Fruit fly (Drosophila melanogaster) whole organism, embryonic: Measurements from ENCODE around the gene CG14190.

Experiments
- ATbp ChIP-seq: fragments of 200-800 bp; sonication (Bioruptor generic); optimal IDR thresholded peaks from 2 replicates; lab custom pipeline; 2017; ENCODE audit warnings: missing biosample characterization, mild to moderate bottlenecking, missing genetic modification characterization, missing genetic modification reagents
- Bgb ChIP-seq: fragments of 200-800 bp; sonication (Bioruptor generic); IDR thresholded peaks from 2 replicates; pipeline ENCODE4 v1.3.6; 2022; ENCODE audit warnings: missing biosample characterization, missing genetic modification characterization; ENCODE audit not compliant: partially characterized antibody
- CG10321 ChIP-seq: fragments of 200-800 bp; sonication (Bioruptor generic); IDR thresholded peaks from 2 replicates; pipeline ENCODE4 v1.3.6; 2022; ENCODE audit warnings: missing biosample characterization, missing genetic modification characterization
- CG12299 ChIP-seq: fragments of 200-800 bp; sonication (Bioruptor generic); optimal IDR thresholded peaks from 2 replicates; lab custom pipeline; 2018; ENCODE audit warnings: missing biosample characterization, mild to moderate bottlenecking, missing genetic modification characterization
- CG13123 ChIP-seq: fragments of 200-800 bp; sonication (Bioruptor generic); optimal IDR thresholded peaks from 2 replicates; lab custom pipeline; 2016; ENCODE audit warnings: missing biosample characterization, missing genetic modification characterization
- CG13424 ChIP-seq: fragments of 200-800 bp; sonication (Bioruptor generic); optimal IDR thresholded peaks from 2 replicates; lab custom pipeline; 2019; ENCODE audit warnings: missing biosample characterization, mild to moderate bottlenecking, missing genetic modification characterization, moderate library complexity
- CG1529 ChIP-seq: fragments of 200-800 bp; sonication (Bioruptor generic); optimal IDR thresholded peaks from 3 replicates; lab custom pipeline; 2018; ENCODE audit warnings: missing biosample characterization, missing genetic modification characterization
- CG15479 ChIP-seq: fragments of 200-800 bp; sonication (Bioruptor generic); optimal IDR thresholded peaks from 3 replicates; lab custom pipeline; 2019; ENCODE audit warnings: missing biosample characterization, mild to moderate bottlenecking, missing genetic modification characterization, moderate library complexity
- CG15514 ChIP-seq: fragments of 200-800 bp; sonication (Bioruptor generic); optimal IDR thresholded peaks from 3 replicates; lab custom pipeline; 2017; ENCODE audit warnings: missing biosample characterization, missing genetic modification characterization, mild to moderate bottlenecking, moderate library complexity, missing genetic modification reagents
- CG17612 ChIP-seq: fragments of 200-800 bp; sonication (Bioruptor generic); IDR thresholded peaks from 2 replicates; pipeline ENCODE4 v1.3.6; 2022; ENCODE audit warnings: missing biosample characterization, missing genetic modification characterization
- CG18011 ChIP-seq: fragments of 200-800 bp; sonication (Bioruptor generic); optimal IDR thresholded peaks from 2 replicates; lab custom pipeline; 2017; ENCODE audit warnings: missing biosample characterization, missing genetic modification characterization, mild to moderate bottlenecking, moderate library complexity, missing genotype
- CG2120 ChIP-seq: fragments of 200-800 bp; sonication (Bioruptor generic); optimal IDR thresholded peaks from 3 replicates; lab custom pipeline; 2016; ENCODE audit warnings: missing biosample characterization, missing genetic modification characterization
- CG2678 ChIP-seq: fragments of 200-800 bp; sonication (Bioruptor generic); optimal IDR thresholded peaks from 3 replicates; lab custom pipeline; 2019; ENCODE audit warnings: missing biosample characterization, mild to moderate bottlenecking, missing genetic modification characterization, moderate library complexity
- CG31365 ChIP-seq: fragments of 200-800 bp; sonication (Bioruptor generic); optimal IDR thresholded peaks from 2 replicates; lab custom pipeline; 2018; ENCODE audit warnings: missing biosample characterization, mild to moderate bottlenecking, missing genetic modification characterization
- CG31388 ChIP-seq: fragments of 200-800 bp; sonication (Bioruptor generic); optimal IDR thresholded peaks from 2 replicates; lab custom pipeline; 2016; ENCODE audit warnings: missing biosample characterization, missing genetic modification characterization
- CG3407 ChIP-seq: fragments of 200-800 bp; sonication (Bioruptor generic); optimal IDR thresholded peaks from 2 replicates; lab custom pipeline; 2018; ENCODE audit warnings: missing biosample characterization, mild to moderate bottlenecking, missing genetic modification characterization
- CG3838 ChIP-seq: fragments of 200-800 bp; sonication (Bioruptor generic); optimal IDR thresholded peaks from 3 replicates; lab custom pipeline; 2016; ENCODE audit warnings: missing biosample characterization, missing genetic modification characterization
- CG3995 ChIP-seq: fragments of 200-800 bp; sonication (Bioruptor generic); optimal IDR thresholded peaks from 3 replicates; lab custom pipeline; 2016; ENCODE audit warnings: missing biosample characterization, missing genetic modification characterization
- CG4282 ChIP-seq: fragments of 200-800 bp; sonication (Bioruptor generic); optimal IDR thresholded peaks from 2 replicates; lab custom pipeline; 2016; ENCODE audit warnings: missing biosample characterization, missing genetic modification characterization
- CG4328 ChIP-seq: fragments of 200-800 bp; sonication (Bioruptor generic); optimal IDR thresholded peaks from 3 replicates; lab custom pipeline; 2017; ENCODE audit warnings: missing biosample characterization, missing genetic modification reagents, missing genetic modification characterization
- CG4424 ChIP-seq: fragments of 200-800 bp; sonication (Bioruptor generic); optimal IDR thresholded peaks from 3 replicates; lab custom pipeline; 2016; ENCODE audit warnings: missing biosample characterization, missing genetic modification characterization
- CG8281 ChIP-seq: fragments of 200-800 bp; sonication (Bioruptor generic); optimal IDR thresholded peaks from 2 replicates; lab custom pipeline; 2018; ENCODE audit warnings: missing biosample characterization, mild to moderate bottlenecking, missing genetic modification characterization, moderate library complexity
- CG9817 ChIP-seq: fragments of 200-800 bp; sonication (Bioruptor generic); optimal IDR thresholded peaks from 2 replicates; lab custom pipeline; 2018; ENCODE audit warnings: missing biosample characterization, mild to moderate bottlenecking, missing genetic modification characterization, moderate library complexity
- Eip74EF ChIP-seq, 2 experiments: fragments of 200-800 bp in 1 of 2; fragments of >200 bp in 1 of 2; sonication (Bioruptor generic) in 1 of 2; optimal IDR thresholded peaks; 2 replicates each; lab custom pipeline; 2017 to 2019; ENCODE audit warnings: missing biosample characterization in 2 of 2, missing genetic modification characterization in 2 of 2, mild to moderate bottlenecking in 1 of 2, moderate library complexity in 1 of 2
- Ets97D ChIP-seq: fragments of 200-800 bp; sonication (Bioruptor generic); optimal IDR thresholded peaks from 3 replicates; lab custom pipeline; 2016; ENCODE audit warnings: missing biosample characterization, missing genetic modification characterization
- MESR4 ChIP-seq: fragments of 200-800 bp; sonication (Bioruptor generic); optimal IDR thresholded peaks from 2 replicates; lab custom pipeline; 2018; ENCODE audit warnings: missing biosample characterization, mild to moderate bottlenecking, missing genetic modification characterization, moderate library complexity
- Myb ChIP-seq: fragments of 200-800 bp; sonication (Bioruptor generic); optimal IDR thresholded peaks from 2 replicates; lab custom pipeline; 2016; ENCODE audit warnings: missing biosample characterization, missing genetic modification characterization
- Rfx ChIP-seq: fragments of 200-800 bp; sonication (Bioruptor generic); IDR thresholded peaks from 2 replicates; pipeline ENCODE4 v1.3.6; 2022; ENCODE audit warnings: missing biosample characterization, missing genetic modification characterization
- Side ChIP-seq: fragments of 200-800 bp; sonication (Bioruptor generic); optimal IDR thresholded peaks from 2 replicates; lab custom pipeline; 2016; ENCODE audit warnings: missing biosample characterization, missing genetic modification characterization
- Ssrp ChIP-seq: fragments of 200-800 bp; sonication (Bioruptor generic); optimal IDR thresholded peaks from 2 replicates; lab custom pipeline; 2018; ENCODE audit warnings: missing biosample characterization, mild to moderate bottlenecking, missing genetic modification characterization, moderate library complexity
- Stat92E ChIP-seq, 3 experiments: fragments of >200 bp in 2 of 3; fragments of 200-800 bp in 1 of 3; sonication (Bioruptor generic) in 1 of 3; optimal IDR thresholded peaks; 2 replicates each; lab custom pipeline; 2017 to 2019; ENCODE audit warnings: missing biosample characterization in 3 of 3, missing genetic modification characterization in 3 of 3, mild to moderate bottlenecking in 1 of 3, moderate library complexity in 1 of 3
- Xbp1 ChIP-seq: fragments of 200-800 bp; sonication (Bioruptor generic); optimal IDR thresholded peaks from 3 replicates; lab custom pipeline; 2016; ENCODE audit warnings: missing biosample characterization, mild to moderate bottlenecking, missing genetic modification characterization
- bbx ChIP-seq: fragments of 200-800 bp; sonication (Bioruptor generic); IDR thresholded peaks from 2 replicates; pipeline ENCODE4 v1.3.6; 2022; ENCODE audit warnings: missing biosample characterization, missing genetic modification characterization; ENCODE audit not compliant: partially characterized antibody
- bigmax ChIP-seq: fragments of 200-800 bp; sonication (Bioruptor generic); optimal IDR thresholded peaks from 2 replicates; lab custom pipeline; 2018; ENCODE audit warnings: missing biosample characterization, mild to moderate bottlenecking, missing genetic modification characterization
- da ChIP-seq: fragments of 200-800 bp; sonication (Bioruptor generic); optimal IDR thresholded peaks from 2 replicates; lab custom pipeline; 2016; ENCODE audit warnings: missing biosample characterization, missing genetic modification characterization
- dm ChIP-seq: fragments of 200-800 bp; sonication (Bioruptor generic); optimal IDR thresholded peaks from 3 replicates; lab custom pipeline; 2016; ENCODE audit warnings: missing biosample characterization, missing genetic modification characterization
- dysf ChIP-seq: fragments of 200-800 bp; sonication (Bioruptor generic); IDR thresholded peaks from 3 replicates; pipeline ENCODE4 v1.3.6; 2022; ENCODE audit warnings: missing biosample characterization, missing genetic modification characterization
- exex ChIP-seq: fragments of 200-800 bp; sonication (Bioruptor generic); optimal IDR thresholded peaks from 4 replicates; lab custom pipeline; 2018; ENCODE audit warnings: missing biosample characterization, mild to moderate bottlenecking, missing genetic modification characterization, moderate library complexity
- eyg ChIP-seq: fragments of 200-800 bp; sonication (Bioruptor generic); optimal IDR thresholded peaks from 3 replicates; lab custom pipeline; 2016; ENCODE audit warnings: missing biosample characterization, missing genetic modification characterization
- grn ChIP-seq: fragments of 200-800 bp; sonication (Bioruptor generic); optimal IDR thresholded peaks from 3 replicates; lab custom pipeline; 2017; ENCODE audit warnings: missing biosample characterization, missing genetic modification characterization
- hb ChIP-seq: fragments of 200-800 bp; sonication (Bioruptor generic); IDR thresholded peaks from 3 replicates; pipeline ENCODE4 v1.3.6; 2022; ENCODE audit warnings: missing biosample characterization, missing genetic modification characterization; ENCODE audit not compliant: partially characterized antibody
- sc ChIP-seq, 3 experiments: fragments of >200 bp in 2 of 3; fragments of 200-800 bp in 1 of 3; sonication (Bioruptor generic) in 1 of 3; optimal IDR thresholded peaks; 2 replicates in 2 of 3; 3 replicates in 1 of 3; lab custom pipeline; 2017; ENCODE audit warnings: mild to moderate bottlenecking in 1 of 3, missing biosample characterization in 1 of 3, missing genetic modification characterization in 1 of 3, missing genetic modification reagents in 1 of 3
- sens-2 ChIP-seq: fragments of 200-800 bp; sonication (Bioruptor generic); IDR thresholded peaks from 2 replicates; pipeline ENCODE4 v1.3.6; 2022; ENCODE audit warnings: missing biosample characterization, missing genetic modification characterization
- slp2 ChIP-seq: fragments of 200-800 bp; sonication (Bioruptor generic); optimal IDR thresholded peaks from 2 replicates; lab custom pipeline; 2016; ENCODE audit warnings: missing biosample characterization, missing genetic modification characterization
- sqz ChIP-seq: fragments of 200-800 bp; sonication (Bioruptor generic); optimal IDR thresholded peaks from 3 replicates; lab custom pipeline; 2018; ENCODE audit warnings: missing biosample characterization, mild to moderate bottlenecking, missing genetic modification characterization
- tup ChIP-seq: fragments of 200-800 bp; sonication (Bioruptor generic); optimal IDR thresholded peaks from 2 replicates; lab custom pipeline; 2016; ENCODE audit warnings: missing biosample characterization, mild to moderate bottlenecking, missing genetic modification characterization, moderate library complexity
- wor ChIP-seq: fragments of 200-800 bp; sonication (Bioruptor generic); IDR thresholded peaks from 2 replicates; pipeline ENCODE4 v1.3.6; 2022; ENCODE audit warnings: missing biosample characterization, missing genetic modification characterization
- zen ChIP-seq: fragments of 200-800 bp; sonication (Bioruptor generic); optimal IDR thresholded peaks from 3 replicates; lab custom pipeline; 2018; ENCODE audit warnings: missing biosample characterization, mild to moderate bottlenecking, missing genetic modification characterization, moderate library complexity

Gene CG14190

DNA sequence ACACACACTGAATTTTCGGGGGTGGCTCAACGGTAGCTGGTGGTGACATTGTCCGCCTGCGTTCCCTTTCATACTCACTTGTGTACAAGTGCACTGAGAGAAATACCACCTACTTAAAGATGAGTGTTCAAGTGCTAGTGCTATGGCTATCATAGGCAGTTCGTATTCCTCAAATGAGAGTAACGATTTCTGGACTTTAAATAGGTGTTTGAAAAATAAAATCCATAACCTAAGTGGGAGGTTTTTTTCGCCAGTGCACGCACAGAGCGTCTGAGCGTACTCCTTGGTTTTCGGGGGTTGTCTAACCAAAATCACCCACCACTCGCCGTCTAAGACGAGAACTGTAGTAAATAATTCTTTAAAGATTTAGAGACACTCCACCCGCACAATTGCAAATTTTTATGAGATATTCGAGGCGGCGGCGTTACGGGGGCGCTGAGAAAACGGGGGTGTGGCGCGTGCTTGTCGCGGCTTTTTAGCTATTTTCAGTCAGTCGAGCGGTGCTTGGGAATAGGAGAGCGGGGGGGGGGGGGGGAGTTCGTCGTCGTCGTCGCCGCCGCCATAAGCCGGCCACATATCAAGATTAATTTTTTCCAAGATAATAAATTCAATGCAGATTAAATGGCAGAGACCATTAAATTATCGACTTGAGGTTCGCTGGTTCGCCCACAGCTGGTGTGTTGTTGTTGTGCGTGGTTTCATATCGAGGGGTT is 38.5 kb upstream of the CG14190 start (continued):
- TF ChIP-seq Ets97D (GFP tag; lab: Kevin White, UChicago) (peak; percentile 27), MESR4 (GFP tag; lab: Kevin White, UChicago) (no peak), CG2120 (peak; percentile 82), sens-2 (peak; percentile 74), CG15479 (GFP tag; lab: Kevin White, UChicago) (no peak), CG31365 (tag; lab: Kevin White, UChicago) (peak; percentile 66), Rfx (GFP tag; lab: Robert Waterston, UW) (peak; percentile 80), CG3995 (GFP tag; lab: Kevin White, UChicago) (no peak), CG4282 (GFP tag; lab: Kevin White, UChicago) (no peak), grn (GFP tag; lab: Kevin White, UChicago) (no peak), eyg (peak; percentile 58), zen (peak; percentile 52), CG1529 (GFP tag; lab: Kevin White, UChicago) (peak; percentile 79), CG4424 (GFP tag; lab: Kevin White, UChicago) (peak; percentile 74), Stat92E (GFP tag; optimal IDR thresholded peaks at IDR 0.05; lab: Kevin White, UChicago) (no peak), CG13123 (GFP tag; lab: Kevin White, UChicago) (peak; percentile 25), CG17612 (GFP tag; lab: Robert Waterston, UW) (peak; percentile 37; the same call in 1 of the 2 replicates), CG15514 (GFP tag; lab: Kevin White, UChicago) (peak; percentile 71), hb (GFP tag; lab: Robert Waterston, UW) (no peak), bigmax (no peak), sqz (peak; percentile 59), exex (peak; percentile 8), Ssrp (peak; percentile 80), CG12299 (tag; lab: Kevin White, UChicago) (peak; percentile 74), CG8281 (tag; lab: Kevin White, UChicago) (peak; percentile 58), CG31388 (GFP tag; lab: Kevin White, UChicago) (peak; percentile 15), tup (peak; percentile 68), wor (peak; percentile 57), CG3407 (GFP tag; lab: Kevin White, UChicago) (peak; percentile 70), CG18011 (GFP tag; lab: Kevin White, UChicago) (peak; percentile 39), sc (optimal IDR thresholded peaks at IDR 0.05; lab: Kevin White, UChicago) (no peak), sc (GFP tag; optimal IDR thresholded peaks at IDR 0.05; lab: Kevin White, UChicago) (peak; percentile 74), CG13424 (tag; lab: Kevin White, UChicago) (peak; percentile 85), da (peak; percentile 3), ATbp (peak; percentile 89), CG3838 (peak; percentile 57), CG9817 (tag; lab: Kevin White, UChicago) (peak; percentile 81), Xbp1 (GFP tag; lab: Kevin White, UChicago) (peak; percentile 83), bbx (GFP tag; lab: Robert Waterston, UW) (no peak), CG2678 (tag; lab: Kevin White, UChicago) (peak; percentile 84), CG4328 (GFP tag; lab: Kevin White, UChicago) (peak; percentile 64), Side (peak; percentile 84), CG10321 (no peak), slp2 (peak; percentile 70), dm (GFP tag; lab: Kevin White, UChicago) (peak; percentile 59), Eip74EF (GFP tag; optimal IDR thresholded peaks at IDR 0.05; lab: Kevin White, UChicago) (peak in 1 of 2 experiments; percentile 48), Bgb (0 out of 2 replicates have a peak, but pooled peaks have one; percentile 25), Myb (GFP tag; lab: Kevin White, UChicago) (peak; percentile 62), dysf (GFP tag; lab: Robert Waterston, UW) (peak; percentile 84)
